Fruit fly (Drosophila melanogaster): ENCODE results near the gene CG7202.
A peak's percentile ranks its signal among the peaks of the same experiment; 100 is the strongest.

Gene CG7202

dm6 chr3L:21539245-21540196 lies 46.9 kb upstream of the CG7202 start, which contains the start of the genes COX8 and VhaM9.7-b (continued):
- TF ChIP-seq bbx (GFP tag; IDR thresholded peaks at IDR 0.05; ENCODE audit: partially characterized antibody) (peak; percentile 65), Abd-B (GFP tag; optimal IDR thresholded peaks at IDR 0.05) (no peak), fd3F (GFP tag; optimal IDR thresholded peaks at IDR 0.05) (peak; percentile 32), slou (GFP tag; optimal IDR thresholded peaks at IDR 0.05) (peak; percentile 57), lab (GFP tag; optimal IDR thresholded peaks at IDR 0.05) (no peak), CG10321 (GFP tag; IDR thresholded peaks at IDR 0.05) (no peak), tio (GFP tag; optimal IDR thresholded peaks at IDR 0.05) (peak; percentile 27), CG4730 (GFP tag; IDR thresholded peaks at IDR 0.05) (0 out of 2 replicates have a peak, but pooled peaks have one; percentile 67), Stat92E (GFP tag; optimal IDR thresholded peaks at IDR 0.05) (no peak), Ravus (GFP tag; IDR thresholded peaks at IDR 0.05) (peak; percentile 1; the same call in 1 of the 2 replicates), CG9609 (GFP tag; optimal IDR thresholded peaks at IDR 0.05) (peak; percentile 25), CG30020 (tag; optimal IDR thresholded peaks at IDR 0.05) (peak; percentile 75), dimm (GFP tag; IDR thresholded peaks at IDR 0.05) (no peak), CG1602 (GFP tag; optimal IDR thresholded peaks at IDR 0.05) (peak; percentile 65), PHDP (tag; optimal IDR thresholded peaks at IDR 0.05) (peak; percentile 58), CG10654 (GFP tag; optimal IDR thresholded peaks at IDR 0.05) (peak; percentile 48), corto (GFP tag; optimal IDR thresholded peaks at IDR 0.05) (no peak), CG7786 (GFP tag; optimal IDR thresholded peaks at IDR 0.05) (peak; percentile 30), nmo (GFP tag; optimal IDR thresholded peaks at IDR 0.05) (peak; percentile 78), Xbp1 (GFP tag; optimal IDR thresholded peaks at IDR 0.05) (peak; percentile 72), CG4424 (GFP tag; optimal IDR thresholded peaks at IDR 0.05) (peak; percentile 69), Chrac-16 (GFP tag; optimal IDR thresholded peaks at IDR 0.05) (peak; percentile 55), NC2β (GFP tag; optimal IDR thresholded peaks at IDR 0.05) (peak; percentile 24), mam (GFP tag; optimal IDR thresholded peaks at IDR 0.05) (peak; percentile 83), wek (GFP tag; optimal IDR thresholded peaks at IDR 0.05) (no peak), CG7372 (GFP tag; IDR thresholded peaks at IDR 0.05) (no peak; the same call in none of the 2 replicates), klu (GFP tag; IDR thresholded peaks at IDR 0.05) (peak; percentile 58; the same call in 1 of the 2 replicates), Lim3 (GFP tag; IDR thresholded peaks at IDR 0.05) (no peak), CG5953 (GFP tag; IDR thresholded peaks at IDR 0.05) (no peak), CG13123 (GFP tag; optimal IDR thresholded peaks at IDR 0.05) (peak; percentile 45), CG18476 (GFP tag; optimal IDR thresholded peaks at IDR 0.05) (peak; percentile 14), CG12769 (tag; optimal IDR thresholded peaks at IDR 0.05) (peak; percentile 56), CG8281 (tag; optimal IDR thresholded peaks at IDR 0.05) (peak; percentile 64), CG9876 (GFP tag; optimal IDR thresholded peaks at IDR 0.05) (peak; percentile 53), Ets65A (GFP tag) (peak; percentile 96), CG1647 (GFP tag; optimal IDR thresholded peaks at IDR 0.05) (peak; percentile 25), CG13296 (GFP tag; optimal IDR thresholded peaks at IDR 0.05) (peak; percentile 23), ssp (GFP tag; IDR thresholded peaks at IDR 0.05) (peak; percentile 45), Mrtf (GFP tag; IDR thresholded peaks at IDR 0.05) (no peak), CG7928 (GFP tag; optimal IDR thresholded peaks at IDR 0.05) (peak; percentile 25), CG6765 (GFP tag; optimal IDR thresholded peaks at IDR 0.05) (no peak), CG16815 (GFP tag; optimal IDR thresholded peaks at IDR 0.05) (peak; percentile 45), CG10274 (GFP tag; optimal IDR thresholded peaks at IDR 0.05) (no peak), Usf (GFP tag; optimal IDR thresholded peaks at IDR 0.05) (peak; percentile 89), slp2 (GFP tag; optimal IDR thresholded peaks at IDR 0.05) (peak; percentile 2), knrl (GFP tag; IDR thresholded peaks at IDR 0.05; ENCODE audit: partially characterized antibody) (peak; percentile 74), CG10267 (tag; optimal IDR thresholded peaks at IDR 0.05) (peak; percentile 62), gsb (GFP tag; IDR thresholded peaks at IDR 0.05) (no peak)
